Fruit fly (Drosophila melanogaster) whole organism, prepupa: ENCODE results near the gene CG12470.

Experiments used
- CG10631 ChIP-seq: fragments of 200-800 bp; sonication (Bioruptor generic); optimal IDR thresholded peaks from 2 replicates; lab custom pipeline; 2016; ENCODE audit warnings: missing biosample characterization, missing genetic modification characterization
- CG10669 ChIP-seq: fragments of 200-800 bp; sonication (Bioruptor generic); optimal IDR thresholded peaks from 3 replicates; lab custom pipeline; 2018; ENCODE audit warnings: missing biosample characterization, mild to moderate bottlenecking, missing genetic modification characterization, moderate library complexity
- CG11294 ChIP-seq: fragments of 200-800 bp; sonication (Bioruptor generic); IDR thresholded peaks from 2 replicates; pipeline ENCODE4 v1.3.6; 2022; ENCODE audit warnings: missing biosample characterization, missing genetic modification characterization
- CG11762 ChIP-seq: fragments of 200-800 bp; sonication (Bioruptor generic); optimal IDR thresholded peaks from 3 replicates; lab custom pipeline; 2016; ENCODE audit warnings: missing biosample characterization, missing genetic modification characterization; ENCODE audit not compliant: insufficient read depth
- CG11902 ChIP-seq: fragments of 200-800 bp; sonication (Bioruptor generic); optimal IDR thresholded peaks from 3 replicates; lab custom pipeline; 2016; ENCODE audit warnings: missing biosample characterization, missing genetic modification characterization
- CG15336 ChIP-seq: fragments of 200-800 bp; sonication (Bioruptor generic); IDR thresholded peaks from 2 replicates; pipeline ENCODE4 v1.3.6; 2022; ENCODE audit warnings: missing biosample characterization, missing genetic modification characterization
- CG1621 ChIP-seq: fragments of 200-800 bp; sonication (Bioruptor generic); optimal IDR thresholded peaks from 3 replicates; lab custom pipeline; 2018; ENCODE audit warnings: missing biosample characterization, mild to moderate bottlenecking, missing genetic modification characterization
- CG16779 ChIP-seq: fragments of 200-800 bp; sonication (Bioruptor generic); optimal IDR thresholded peaks from 3 replicates; lab custom pipeline; 2017; ENCODE audit warnings: missing biosample characterization, mild to moderate bottlenecking, missing genetic modification characterization
- CG3032 ChIP-seq: fragments of 200-800 bp; optimal IDR thresholded peaks from 2 replicates; lab custom pipeline; 2019; ENCODE audit warnings: missing biosample characterization, mild to moderate bottlenecking, missing genetic modification characterization, moderate library complexity
- CG32006 ChIP-seq: fragments of 200-800 bp; sonication (Bioruptor generic); optimal IDR thresholded peaks from 3 replicates; lab custom pipeline; 2017; ENCODE audit warnings: missing biosample characterization, mild to moderate bottlenecking, missing genetic modification characterization
- CG34406 ChIP-seq: fragments of 200-800 bp; sonication (Bioruptor generic); optimal IDR thresholded peaks from 3 replicates; lab custom pipeline; 2016; ENCODE audit warnings: missing biosample characterization, missing genetic modification characterization
- CG3919 ChIP-seq: fragments of 200-800 bp; sonication (Bioruptor generic); optimal IDR thresholded peaks from 3 replicates; lab custom pipeline; 2016; ENCODE audit warnings: missing biosample characterization, missing genetic modification characterization
- CG4318 ChIP-seq: fragments of 200-800 bp; sonication (Bioruptor generic); optimal IDR thresholded peaks from 3 replicates; lab custom pipeline; 2017; ENCODE audit warnings: missing biosample characterization, mild to moderate bottlenecking, missing genetic modification characterization
- CG6163 ChIP-seq: fragments of 200-800 bp; sonication (Bioruptor generic); IDR thresholded peaks from 3 replicates; pipeline ENCODE4 v1.3.6; 2022; ENCODE audit warnings: missing biosample characterization, missing genetic modification characterization
- CG6276 ChIP-seq: fragments of 200-800 bp; sonication (Bioruptor generic); optimal IDR thresholded peaks from 2 replicates; lab custom pipeline; 2017; ENCODE audit warnings: missing biosample characterization, mild to moderate bottlenecking, missing genetic modification characterization
- CG6792 ChIP-seq: fragments of 200-800 bp; sonication (Bioruptor generic); optimal IDR thresholded peaks from 3 replicates; lab custom pipeline; 2016; ENCODE audit warnings: missing biosample characterization, missing genetic modification characterization
- CG6808 ChIP-seq: fragments of 200-800 bp; sonication (Bioruptor generic); optimal IDR thresholded peaks from 3 replicates; lab custom pipeline; 2017; ENCODE audit warnings: missing biosample characterization, missing genetic modification characterization, mild to moderate bottlenecking, moderate library complexity, missing genetic modification reagents
- CG7368 ChIP-seq: fragments of 200-800 bp; sonication (Bioruptor generic); optimal IDR thresholded peaks from 3 replicates; lab custom pipeline; 2016; ENCODE audit warnings: missing biosample characterization, missing genetic modification characterization
- CG8119 ChIP-seq: fragments of 200-800 bp; sonication (Bioruptor generic); IDR thresholded peaks from 3 replicates; pipeline ENCODE4 v1.3.6; 2022; ENCODE audit warnings: missing biosample characterization, missing genetic modification characterization
- CG8632 ChIP-seq: fragments of 200-800 bp; sonication (Bioruptor generic); optimal IDR thresholded peaks from 3 replicates; lab custom pipeline; 2016; ENCODE audit warnings: missing biosample characterization, missing genetic modification characterization
- CG9139 ChIP-seq: fragments of 200-800 bp; sonication (Bioruptor generic); optimal IDR thresholded peaks from 3 replicates; lab custom pipeline; 2017; ENCODE audit warnings: missing biosample characterization, mild to moderate bottlenecking, missing genetic modification characterization
- Eip75B ChIP-seq: fragments of 200-800 bp; sonication (Bioruptor generic); optimal IDR thresholded peaks from 3 replicates; lab custom pipeline; 2016; ENCODE audit warnings: missing biosample characterization, missing genetic modification characterization
- Eip78C ChIP-seq: fragments of 200-800 bp; sonication (Bioruptor generic); peaks from one replicate; lab custom pipeline; 2016; ENCODE audit warnings: missing biosample characterization, missing genetic modification characterization
- Eip93F ChIP-seq: fragments of 200-800 bp; sonication (Bioruptor generic); optimal IDR thresholded peaks from 2 replicates; lab custom pipeline; 2016; ENCODE audit warnings: missing biosample characterization, mild to moderate bottlenecking, missing genetic modification characterization
- Ets96B ChIP-seq: fragments of 200-800 bp; optimal IDR thresholded peaks from 2 replicates; lab custom pipeline; 2019; ENCODE audit warnings: missing biosample characterization, mild to moderate bottlenecking, missing genetic modification characterization, moderate library complexity
- Gug ChIP-seq: fragments of 200-800 bp; sonication (Bioruptor generic); IDR thresholded peaks from 2 replicates; pipeline ENCODE4 v1.3.6; 2022; ENCODE audit warnings: missing biosample characterization, missing genetic modification characterization
- Hr4 ChIP-seq: fragments of 200-800 bp; sonication (Bioruptor generic); optimal IDR thresholded peaks from 3 replicates; lab custom pipeline; 2016; ENCODE audit warnings: missing biosample characterization, missing genetic modification characterization
- Lpt ChIP-seq: fragments of 200-800 bp; sonication (Bioruptor generic); optimal IDR thresholded peaks from 3 replicates; lab custom pipeline; 2016; ENCODE audit warnings: missing biosample characterization, missing genetic modification characterization
- Met ChIP-seq: fragments of 200-800 bp; sonication (Bioruptor generic); optimal IDR thresholded peaks from 3 replicates; lab custom pipeline; 2016; ENCODE audit warnings: missing biosample characterization, missing genetic modification characterization
- OdsH ChIP-seq: fragments of 200-800 bp; sonication (Bioruptor generic); optimal IDR thresholded peaks from 3 replicates; lab custom pipeline; 2016; ENCODE audit warnings: missing biosample characterization, missing genetic modification characterization
- Sox102F ChIP-seq: fragments of 200-800 bp; sonication (Bioruptor generic); optimal IDR thresholded peaks from 2 replicates; lab custom pipeline; 2016; ENCODE audit warnings: missing biosample characterization, mild to moderate bottlenecking, missing genetic modification characterization
- acj6 ChIP-seq: fragments of 200-800 bp; sonication (Bioruptor generic); optimal IDR thresholded peaks from 3 replicates; lab custom pipeline; 2016; ENCODE audit warnings: missing biosample characterization, missing genetic modification characterization
- cyc ChIP-seq: fragments of 200-800 bp; sonication (Bioruptor generic); optimal IDR thresholded peaks from 3 replicates; lab custom pipeline; 2016; ENCODE audit warnings: missing biosample characterization, missing genetic modification characterization
- dsx ChIP-seq: fragments of 200-800 bp; optimal IDR thresholded peaks from 3 replicates; lab custom pipeline; 2019; ENCODE audit warnings: missing biosample characterization, mild to moderate bottlenecking, missing genetic modification characterization, moderate library complexity; ENCODE audit not compliant: poor library complexity, severe bottlenecking
- eg ChIP-seq: fragments of 200-800 bp; sonication (Bioruptor generic); IDR thresholded peaks from 3 replicates; pipeline ENCODE4 v1.3.6; 2022; ENCODE audit warnings: missing biosample characterization, missing genetic modification characterization
- esn ChIP-seq: fragments of 200-800 bp; sonication (Bioruptor generic); optimal IDR thresholded peaks from 2 replicates; lab custom pipeline; 2016; ENCODE audit warnings: missing biosample characterization, mild to moderate bottlenecking, missing genetic modification characterization, moderate library complexity
- fkh ChIP-seq: fragments of 200-800 bp; sonication (Bioruptor generic); optimal IDR thresholded peaks from 3 replicates; lab custom pipeline; 2017; ENCODE audit warnings: missing biosample characterization, mild to moderate bottlenecking, missing genetic modification characterization, moderate library complexity
- net ChIP-seq: fragments of 200-800 bp; sonication (Bioruptor generic); optimal IDR thresholded peaks from 3 replicates; lab custom pipeline; 2016; ENCODE audit warnings: missing biosample characterization, missing genetic modification characterization
- pdm3 ChIP-seq: fragments of 200-800 bp; sonication (Bioruptor generic); optimal IDR thresholded peaks from 3 replicates; lab custom pipeline; 2016; ENCODE audit warnings: missing biosample characterization, missing genetic modification characterization
- salr ChIP-seq, 2 experiments: fragments of 200-800 bp; sonication (Bioruptor generic); optimal IDR thresholded peaks; 3 replicates each; lab custom pipeline; 2016 to 2018; ENCODE audit warnings: missing biosample characterization in 2 of 2, missing genetic modification characterization in 2 of 2, mild to moderate bottlenecking in 1 of 2
- spab ChIP-seq: fragments of 200-800 bp; sonication (Bioruptor generic); optimal IDR thresholded peaks from 2 replicates; lab custom pipeline; 2017; ENCODE audit warnings: missing biosample characterization, mild to moderate bottlenecking, missing genetic modification characterization, missing genetic modification reagents
- ss ChIP-seq, 2 experiments: fragments of 200-800 bp; sonication (Bioruptor generic); optimal IDR thresholded peaks; 2 replicates in 1 of 2; 3 replicates in 1 of 2; lab custom pipeline; 2017 to 2018; ENCODE audit warnings: mild to moderate bottlenecking in 2 of 2, missing biosample characterization in 2 of 2, missing genetic modification characterization in 2 of 2, moderate library complexity in 1 of 2
- svp ChIP-seq: fragments of 200-800 bp; sonication (Bioruptor generic); peaks from one replicate; lab custom pipeline; 2016; ENCODE audit warnings: missing biosample characterization, missing genetic modification characterization

CG12470 gene

dm6 chrX:334624-335292, 27.3 kb downstream of the CG12470 start (continued):
- TF ChIP-seq dsx (GFP tag; lab: Kevin White, UChicago), result peak; percentile 34
- TF ChIP-seq CG9139 (GFP tag; lab: Kevin White, UChicago), result peak; percentile 1
- TF ChIP-seq ss (GFP tag; optimal IDR thresholded peaks at IDR 0.05; lab: Kevin White, UChicago), result peak; percentile 48 to 70
- no peak for TF ChIP-seq Met
- TF ChIP-seq Eip75B, result peak; percentile 29
- TF ChIP-seq CG6163 (GFP tag; lab: Robert Waterston, UW), result peak; percentile 23; the same call in 1 of the 3 replicates
- no peak for TF ChIP-seq Gug (GFP tag; lab: Robert Waterston, UW)
- peak; percentile 74 for TF ChIP-seq CG32006 (GFP tag; lab: Kevin White, UChicago)

dm6 chrX:336659-337266, 29.3 kb downstream of the CG12470 start:
- TF ChIP-seq cyc (GFP tag; lab: Kevin White, UChicago) (no peak), dsx (GFP tag; lab: Kevin White, UChicago) (peak; percentile 9), eg (GFP tag; lab: Robert Waterston, UW) (no peak), fkh (GFP tag; lab: Kevin White, UChicago) (no peak), Ets96B (tag; lab: Kevin White, UChicago) (no peak), acj6 (GFP tag; lab: Kevin White, UChicago) (no peak), CG3919 (GFP tag; lab: Kevin White, UChicago) (no peak), svp (GFP tag; lab: Kevin White, UChicago) (peak; percentile 24), Lpt (GFP tag; lab: Kevin White, UChicago) (no peak), CG15336 (no peak), Gug (GFP tag; lab: Robert Waterston, UW) (no peak), Eip93F (no peak), CG11294 (GFP tag; lab: Robert Waterston, UW) (no peak), CG6276 (GFP tag; lab: Kevin White, UChicago) (no peak), CG11902 (GFP tag; lab: Kevin White, UChicago) (no peak), CG3032 (tag; lab: Kevin White, UChicago) (no peak), pdm3 (peak; percentile 10)
- TF ChIP-seq, all 60 proteins: peak for 3

dm6 chrX:338123-338527, 30.6 kb downstream of the CG12470 start:
- peak; percentile 49 for TF ChIP-seq OdsH
- TF ChIP-seq CG3919 (GFP tag; lab: Kevin White, UChicago), result peak; percentile 49
- TF ChIP-seq CG11762 (GFP tag; lab: Kevin White, UChicago), result peak; percentile 52
- peak; percentile 68 for TF ChIP-seq CG34406 (GFP tag; lab: Kevin White, UChicago)
- no peak for TF ChIP-seq CG1621 (tag; lab: Kevin White, UChicago)
- TF ChIP-seq CG10631 (GFP tag; lab: Kevin White, UChicago), result peak; percentile 66
- peak; percentile 76 for TF ChIP-seq CG32006 (GFP tag; lab: Kevin White, UChicago)
- peak; percentile 68 for TF ChIP-seq CG8632 (GFP tag; lab: Kevin White, UChicago)
- TF ChIP-seq CG15336, result peak; percentile 91
- TF ChIP-seq CG3032 (tag; lab: Kevin White, UChicago), result peak; percentile 69
- peak; percentile 30 for TF ChIP-seq CG6792 (GFP tag; lab: Kevin White, UChicago)
- peak; percentile 32 for TF ChIP-seq net (GFP tag; lab: Kevin White, UChicago)
- no peak for TF ChIP-seq CG11902 (GFP tag; lab: Kevin White, UChicago)
- peak; percentile 24 for TF ChIP-seq CG10669
- peak; percentile 39 for TF ChIP-seq Lpt (GFP tag; lab: Kevin White, UChicago)
- TF ChIP-seq salr (GFP tag; optimal IDR thresholded peaks at IDR 0.05; lab: Kevin White, UChicago), result peak in 1 of 2 experiments; percentile 71
- peak; percentile 17 for TF ChIP-seq esn (GFP tag; lab: Kevin White, UChicago)
- TF ChIP-seq CG6808, result peak; percentile 48
- TF ChIP-seq CG7368, result peak; percentile 33
- peak; percentile 82 for TF ChIP-seq Eip78C (GFP tag; lab: Kevin White, UChicago)
- peak; percentile 55 for TF ChIP-seq Hr4 (GFP tag; lab: Kevin White, UChicago)
- TF ChIP-seq dsx (GFP tag; lab: Kevin White, UChicago), result peak; percentile 64
- TF ChIP-seq CG6276 (GFP tag; lab: Kevin White, UChicago), result peak; percentile 79
- TF ChIP-seq acj6 (GFP tag; lab: Kevin White, UChicago), result peak; percentile 55
- TF ChIP-seq CG8119, result peak; percentile 88
- TF ChIP-seq CG6163 (GFP tag; lab: Robert Waterston, UW), result no peak
- peak; percentile 41 for TF ChIP-seq CG4318 (GFP tag; lab: Kevin White, UChicago)
- TF ChIP-seq pdm3, result peak; percentile 3
- TF ChIP-seq spab (GFP tag; lab: Kevin White, UChicago), result peak; percentile 13
- TF ChIP-seq CG16779 (tag; lab: Kevin White, UChicago), result peak; percentile 39
- peak; percentile 76; the same call in 1 of the 3 replicates for TF ChIP-seq eg (GFP tag; lab: Robert Waterston, UW)
- no peak for TF ChIP-seq Sox102F (GFP tag; lab: Kevin White, UChicago)
- TF ChIP-seq CG9139 (GFP tag; lab: Kevin White, UChicago), result peak; percentile 42
